Fruit fly (Drosophila melanogaster) whole organism, prepupa: ENCODE results near the gene AOX3.
A peak's percentile ranks its signal among the peaks of the same experiment; 100 is the strongest.

Source experiments
- Blimp-1 ChIP-seq: fragments of 200-800 bp; sonication (Bioruptor generic); optimal IDR thresholded peaks from 3 replicates; lab custom pipeline; 2017; ENCODE audit warnings: missing biosample characterization, missing genetic modification characterization, mild to moderate bottlenecking, moderate library complexity, missing genetic modification reagents
- CG10631 ChIP-seq: fragments of 200-800 bp; sonication (Bioruptor generic); optimal IDR thresholded peaks from 2 replicates; lab custom pipeline; 2016; ENCODE audit warnings: missing biosample characterization, missing genetic modification characterization
- CG10669 ChIP-seq: fragments of 200-800 bp; sonication (Bioruptor generic); optimal IDR thresholded peaks from 3 replicates; lab custom pipeline; 2018; ENCODE audit warnings: missing biosample characterization, mild to moderate bottlenecking, missing genetic modification characterization, moderate library complexity
- CG11762 ChIP-seq: fragments of 200-800 bp; sonication (Bioruptor generic); optimal IDR thresholded peaks from 3 replicates; lab custom pipeline; 2016; ENCODE audit warnings: missing biosample characterization, missing genetic modification characterization; ENCODE audit not compliant: insufficient read depth
- CG11902 ChIP-seq: fragments of 200-800 bp; sonication (Bioruptor generic); optimal IDR thresholded peaks from 3 replicates; lab custom pipeline; 2016; ENCODE audit warnings: missing biosample characterization, missing genetic modification characterization
- CG31627 ChIP-seq: fragments of 200-800 bp; sonication (Bioruptor generic); optimal IDR thresholded peaks from 3 replicates; lab custom pipeline; 2016; ENCODE audit warnings: missing biosample characterization, missing genetic modification characterization
- CG34406 ChIP-seq: fragments of 200-800 bp; sonication (Bioruptor generic); optimal IDR thresholded peaks from 3 replicates; lab custom pipeline; 2016; ENCODE audit warnings: missing biosample characterization, missing genetic modification characterization
- CG3919 ChIP-seq: fragments of 200-800 bp; sonication (Bioruptor generic); optimal IDR thresholded peaks from 3 replicates; lab custom pipeline; 2016; ENCODE audit warnings: missing biosample characterization, missing genetic modification characterization
- CG4318 ChIP-seq: fragments of 200-800 bp; sonication (Bioruptor generic); optimal IDR thresholded peaks from 3 replicates; lab custom pipeline; 2017; ENCODE audit warnings: missing biosample characterization, mild to moderate bottlenecking, missing genetic modification characterization
- CG6163 ChIP-seq: fragments of 200-800 bp; sonication (Bioruptor generic); IDR thresholded peaks from 3 replicates; pipeline ENCODE4 v1.3.6; 2022; ENCODE audit warnings: missing biosample characterization, missing genetic modification characterization
- CG6276 ChIP-seq: fragments of 200-800 bp; sonication (Bioruptor generic); optimal IDR thresholded peaks from 2 replicates; lab custom pipeline; 2017; ENCODE audit warnings: missing biosample characterization, mild to moderate bottlenecking, missing genetic modification characterization
- CG6792 ChIP-seq: fragments of 200-800 bp; sonication (Bioruptor generic); optimal IDR thresholded peaks from 3 replicates; lab custom pipeline; 2016; ENCODE audit warnings: missing biosample characterization, missing genetic modification characterization
- CG6808 ChIP-seq: fragments of 200-800 bp; sonication (Bioruptor generic); optimal IDR thresholded peaks from 3 replicates; lab custom pipeline; 2017; ENCODE audit warnings: missing biosample characterization, missing genetic modification characterization, mild to moderate bottlenecking, moderate library complexity, missing genetic modification reagents
- CG6854 ChIP-seq: fragments of 200-800 bp; sonication (Bioruptor generic); optimal IDR thresholded peaks from 2 replicates; lab custom pipeline; 2017; ENCODE audit warnings: missing biosample characterization, mild to moderate bottlenecking, missing genetic modification characterization
- CG8119 ChIP-seq: fragments of 200-800 bp; sonication (Bioruptor generic); IDR thresholded peaks from 3 replicates; pipeline ENCODE4 v1.3.6; 2022; ENCODE audit warnings: missing biosample characterization, missing genetic modification characterization
- CG9139 ChIP-seq: fragments of 200-800 bp; sonication (Bioruptor generic); optimal IDR thresholded peaks from 3 replicates; lab custom pipeline; 2017; ENCODE audit warnings: missing biosample characterization, mild to moderate bottlenecking, missing genetic modification characterization
- Eip78C ChIP-seq: fragments of 200-800 bp; sonication (Bioruptor generic); peaks from one replicate; lab custom pipeline; 2016; ENCODE audit warnings: missing biosample characterization, missing genetic modification characterization
- Ets21C ChIP-seq: fragments of 200-800 bp; sonication (Bioruptor generic); optimal IDR thresholded peaks from 3 replicates; lab custom pipeline; 2016; ENCODE audit warnings: missing biosample characterization, missing genetic modification characterization
- Ets96B ChIP-seq: fragments of 200-800 bp; optimal IDR thresholded peaks from 2 replicates; lab custom pipeline; 2019; ENCODE audit warnings: missing biosample characterization, mild to moderate bottlenecking, missing genetic modification characterization, moderate library complexity
- Hr38 ChIP-seq: sonication (Bioruptor generic); optimal IDR thresholded peaks from 2 replicates; lab custom pipeline; 2016; ENCODE audit warnings: missing biosample characterization, missing genetic modification characterization
- Hr39 ChIP-seq: fragments of 200-800 bp; sonication (Bioruptor generic); optimal IDR thresholded peaks from 2 replicates; lab custom pipeline; 2016; ENCODE audit warnings: missing biosample characterization, missing genetic modification characterization
- Hr4 ChIP-seq: fragments of 200-800 bp; sonication (Bioruptor generic); optimal IDR thresholded peaks from 3 replicates; lab custom pipeline; 2016; ENCODE audit warnings: missing biosample characterization, missing genetic modification characterization
- Lpt ChIP-seq: fragments of 200-800 bp; sonication (Bioruptor generic); optimal IDR thresholded peaks from 3 replicates; lab custom pipeline; 2016; ENCODE audit warnings: missing biosample characterization, missing genetic modification characterization
- Met ChIP-seq: fragments of 200-800 bp; sonication (Bioruptor generic); optimal IDR thresholded peaks from 3 replicates; lab custom pipeline; 2016; ENCODE audit warnings: missing biosample characterization, missing genetic modification characterization
- OdsH ChIP-seq: fragments of 200-800 bp; sonication (Bioruptor generic); optimal IDR thresholded peaks from 3 replicates; lab custom pipeline; 2016; ENCODE audit warnings: missing biosample characterization, missing genetic modification characterization
- Smox ChIP-seq: fragments of 200-800 bp; sonication (Bioruptor generic); optimal IDR thresholded peaks from 3 replicates; lab custom pipeline; 2016; ENCODE audit warnings: missing biosample characterization, missing genetic modification characterization
- Sox102F ChIP-seq: fragments of 200-800 bp; sonication (Bioruptor generic); optimal IDR thresholded peaks from 2 replicates; lab custom pipeline; 2016; ENCODE audit warnings: missing biosample characterization, mild to moderate bottlenecking, missing genetic modification characterization
- Sox14 ChIP-seq: fragments of 200-800 bp; sonication (Bioruptor generic); optimal IDR thresholded peaks from 3 replicates; lab custom pipeline; 2016; ENCODE audit warnings: missing biosample characterization, missing genetic modification characterization
- acj6 ChIP-seq: fragments of 200-800 bp; sonication (Bioruptor generic); optimal IDR thresholded peaks from 3 replicates; lab custom pipeline; 2016; ENCODE audit warnings: missing biosample characterization, missing genetic modification characterization
- cyc ChIP-seq: fragments of 200-800 bp; sonication (Bioruptor generic); optimal IDR thresholded peaks from 3 replicates; lab custom pipeline; 2016; ENCODE audit warnings: missing biosample characterization, missing genetic modification characterization
- dac ChIP-seq: fragments of 200-800 bp; sonication (Bioruptor generic); optimal IDR thresholded peaks from 2 replicates; lab custom pipeline; 2017; ENCODE audit warnings: missing biosample characterization, mild to moderate bottlenecking, missing genetic modification characterization
- dsx ChIP-seq: fragments of 200-800 bp; optimal IDR thresholded peaks from 3 replicates; lab custom pipeline; 2019; ENCODE audit warnings: missing biosample characterization, mild to moderate bottlenecking, missing genetic modification characterization, moderate library complexity; ENCODE audit not compliant: poor library complexity, severe bottlenecking
- eg ChIP-seq: fragments of 200-800 bp; sonication (Bioruptor generic); IDR thresholded peaks from 3 replicates; pipeline ENCODE4 v1.3.6; 2022; ENCODE audit warnings: missing biosample characterization, missing genetic modification characterization
- esn ChIP-seq: fragments of 200-800 bp; sonication (Bioruptor generic); optimal IDR thresholded peaks from 2 replicates; lab custom pipeline; 2016; ENCODE audit warnings: missing biosample characterization, mild to moderate bottlenecking, missing genetic modification characterization, moderate library complexity
- fd59A ChIP-seq: fragments of 200-800 bp; sonication (Bioruptor generic); optimal IDR thresholded peaks from 2 replicates; lab custom pipeline; 2017; ENCODE audit warnings: missing biosample characterization, mild to moderate bottlenecking, missing genetic modification characterization, missing genetic modification reagents
- lz ChIP-seq: fragments of 200-800 bp; sonication (Bioruptor generic); optimal IDR thresholded peaks from 3 replicates; lab custom pipeline; 2016; ENCODE audit warnings: missing biosample characterization, missing genetic modification characterization
- net ChIP-seq: fragments of 200-800 bp; sonication (Bioruptor generic); optimal IDR thresholded peaks from 3 replicates; lab custom pipeline; 2016; ENCODE audit warnings: missing biosample characterization, missing genetic modification characterization
- pdm3 ChIP-seq: fragments of 200-800 bp; sonication (Bioruptor generic); optimal IDR thresholded peaks from 3 replicates; lab custom pipeline; 2016; ENCODE audit warnings: missing biosample characterization, missing genetic modification characterization
- salr ChIP-seq, 2 experiments: fragments of 200-800 bp; sonication (Bioruptor generic); optimal IDR thresholded peaks; 3 replicates each; lab custom pipeline; 2016 to 2018; ENCODE audit warnings: missing biosample characterization in 2 of 2, missing genetic modification characterization in 2 of 2, mild to moderate bottlenecking in 1 of 2
- spab ChIP-seq: fragments of 200-800 bp; sonication (Bioruptor generic); optimal IDR thresholded peaks from 2 replicates; lab custom pipeline; 2017; ENCODE audit warnings: missing biosample characterization, mild to moderate bottlenecking, missing genetic modification characterization, missing genetic modification reagents
- ss ChIP-seq, 2 experiments: fragments of 200-800 bp; sonication (Bioruptor generic); optimal IDR thresholded peaks; 2 replicates in 1 of 2; 3 replicates in 1 of 2; lab custom pipeline; 2017 to 2018; ENCODE audit warnings: mild to moderate bottlenecking in 2 of 2, missing biosample characterization in 2 of 2, missing genetic modification characterization in 2 of 2, moderate library complexity in 1 of 2
- svp ChIP-seq: fragments of 200-800 bp; sonication (Bioruptor generic); peaks from one replicate; lab custom pipeline; 2016; ENCODE audit warnings: missing biosample characterization, missing genetic modification characterization
- topi ChIP-seq: fragments of 200-800 bp; sonication (Bioruptor generic); optimal IDR thresholded peaks from 3 replicates; lab custom pipeline; 2016; ENCODE audit warnings: missing biosample characterization, missing genetic modification characterization
- vri ChIP-seq: fragments of 200-800 bp; sonication (Bioruptor generic); optimal IDR thresholded peaks from 3 replicates; lab custom pipeline; 2016; ENCODE audit warnings: missing biosample characterization, mild to moderate bottlenecking, missing genetic modification characterization

AOX3 gene

dm6 chr3R:15580719-15581118 is 32.7 kb upstream of the AOX3 start:
- peak; percentile 60 for TF ChIP-seq esn (GFP tag; lab: Kevin White, UChicago)
- TF ChIP-seq CG31627 (GFP tag; lab: Kevin White, UChicago), result peak; percentile 41
- TF ChIP-seq Eip78C (GFP tag; lab: Kevin White, UChicago), result peak; percentile 62
- peak; percentile 43 for TF ChIP-seq Ets21C (GFP tag; lab: Kevin White, UChicago)
- TF ChIP-seq Smox, result peak; percentile 30
- peak; percentile 52 for TF ChIP-seq cyc (GFP tag; lab: Kevin White, UChicago)
- peak; percentile 22 for TF ChIP-seq CG10631 (GFP tag; lab: Kevin White, UChicago)
- peak; percentile 6 for TF ChIP-seq CG6808 (GFP tag; lab: Kevin White, UChicago)
- TF ChIP-seq CG10669 (GFP tag; lab: Kevin White, UChicago), result peak; percentile 9
- no peak for TF ChIP-seq CG3919 (GFP tag; lab: Kevin White, UChicago)
- peak; percentile 23 for TF ChIP-seq Sox14 (GFP tag; lab: Kevin White, UChicago)
- TF ChIP-seq Hr4 (GFP tag; lab: Kevin White, UChicago), result peak; percentile 3
- peak; percentile 7 for TF ChIP-seq vri (GFP tag; lab: Kevin White, UChicago)
- TF ChIP-seq salr (GFP tag; optimal IDR thresholded peaks at IDR 0.05; lab: Kevin White, UChicago), result no peak
- TF ChIP-seq ss (GFP tag; optimal IDR thresholded peaks at IDR 0.05; lab: Kevin White, UChicago), result peak in 1 of 2 experiments; percentile 9
- peak; percentile 49 for TF ChIP-seq topi (GFP tag; lab: Kevin White, UChicago)
- peak; percentile 83 for TF ChIP-seq svp (GFP tag; lab: Kevin White, UChicago)
- peak; percentile 27 for TF ChIP-seq acj6 (GFP tag; lab: Kevin White, UChicago)
- peak; percentile 19 for TF ChIP-seq Sox102F (GFP tag; lab: Kevin White, UChicago)
- no peak for TF ChIP-seq CG6854
- TF ChIP-seq spab (GFP tag; lab: Kevin White, UChicago), result peak; percentile 3
- TF ChIP-seq Ets96B, result peak; percentile 7
- TF ChIP-seq Hr39 (GFP tag; lab: Kevin White, UChicago), result peak; percentile 42
- peak; percentile 40 for TF ChIP-seq lz
- no peak for TF ChIP-seq Blimp-1 (GFP tag; lab: Kevin White, UChicago)
- no peak for TF ChIP-seq CG11762 (GFP tag; lab: Kevin White, UChicago)
- peak; percentile 21 for TF ChIP-seq pdm3 (GFP tag; lab: Kevin White, UChicago)
- TF ChIP-seq CG6792 (GFP tag; lab: Kevin White, UChicago), result peak; percentile 21
- TF ChIP-seq fd59A (GFP tag; lab: Kevin White, UChicago), result no peak
- TF ChIP-seq Met, result peak; percentile 27
- TF ChIP-seq, all 60 proteins: peak for 24

DNA sequence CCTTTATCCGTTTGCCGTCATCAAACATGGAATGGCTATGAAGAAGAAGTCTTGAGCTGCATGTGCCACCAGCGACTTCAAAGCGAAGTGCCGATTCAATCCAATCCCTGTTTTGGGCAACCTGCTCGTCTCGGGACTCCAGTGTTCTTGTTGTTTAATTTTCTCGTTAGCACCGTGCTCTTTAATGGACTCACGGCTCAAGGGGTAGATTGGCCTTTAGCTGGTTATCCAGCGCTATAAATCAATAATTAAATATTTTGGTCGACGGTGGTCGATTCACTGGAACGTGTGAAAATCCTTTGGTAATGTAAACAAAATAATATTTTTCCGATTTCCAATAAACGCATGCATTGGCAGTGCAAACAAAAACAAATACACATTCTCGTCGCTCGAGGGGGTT is 31.7 kb upstream of the AOX3 start:
- no peak for TF ChIP-seq CG6276 (GFP tag; lab: Kevin White, UChicago)
- TF ChIP-seq lz, result no peak
- TF ChIP-seq net (GFP tag; lab: Kevin White, UChicago), result no peak
- no peak for TF ChIP-seq CG6163
- no peak for TF ChIP-seq dac
- TF ChIP-seq Met, result no peak
- TF ChIP-seq dsx (GFP tag; lab: Kevin White, UChicago), result no peak
- no peak for TF ChIP-seq CG11902 (GFP tag; lab: Kevin White, UChicago)
- TF ChIP-seq Eip78C (GFP tag; lab: Kevin White, UChicago), result no peak

dm6 chr3R:15568569-15568968 is 20.6 kb upstream of the AOX3 start:
- peak; percentile 66 for TF ChIP-seq CG31627 (GFP tag; lab: Kevin White, UChicago)
- peak; percentile 84 for TF ChIP-seq pdm3 (GFP tag; lab: Kevin White, UChicago)
- peak; percentile 76 for TF ChIP-seq acj6 (GFP tag; lab: Kevin White, UChicago)
- TF ChIP-seq CG9139 (GFP tag; lab: Kevin White, UChicago), result peak; percentile 61
- no peak for TF ChIP-seq Hr38 (GFP tag; lab: Kevin White, UChicago)
- peak; percentile 77 for TF ChIP-seq OdsH (GFP tag; lab: Kevin White, UChicago)
- TF ChIP-seq CG34406 (GFP tag; lab: Kevin White, UChicago), result peak; percentile 75
- TF ChIP-seq topi (GFP tag; lab: Kevin White, UChicago), result peak; percentile 76
- TF ChIP-seq esn (GFP tag; lab: Kevin White, UChicago), result peak; percentile 74
- TF ChIP-seq salr (GFP tag; optimal IDR thresholded peaks at IDR 0.05; lab: Kevin White, UChicago), result peak; percentile 31 to 62
- TF ChIP-seq Hr4 (GFP tag; lab: Kevin White, UChicago), result peak; percentile 64
- peak; percentile 87 for TF ChIP-seq svp (GFP tag; lab: Kevin White, UChicago)
- TF ChIP-seq CG6276 (GFP tag; lab: Kevin White, UChicago), result no peak
- TF ChIP-seq Blimp-1 (GFP tag; lab: Kevin White, UChicago), result no peak
- TF ChIP-seq Sox14 (GFP tag; lab: Kevin White, UChicago), result peak; percentile 74
- TF ChIP-seq Ets96B, result peak; percentile 83
- TF ChIP-seq CG4318, result no peak
- TF ChIP-seq CG6854, result no peak
- peak; percentile 54 for TF ChIP-seq vri (GFP tag; lab: Kevin White, UChicago)
- TF ChIP-seq Lpt (GFP tag; lab: Kevin White, UChicago), result peak; percentile 2
- TF ChIP-seq CG11902 (GFP tag; lab: Kevin White, UChicago), result peak; percentile 61
- peak; percentile 53 for TF ChIP-seq lz
- TF ChIP-seq CG10631 (GFP tag; lab: Kevin White, UChicago), result peak; percentile 67
- peak; percentile 76 for TF ChIP-seq Met
- TF ChIP-seq CG6163, result peak; percentile 83
- TF ChIP-seq Smox, result peak; percentile 63
- TF ChIP-seq eg (GFP tag; lab: Robert Waterston, UW), result peak; percentile 59; the same call in 2 of the 3 replicates
- peak; percentile 68 for TF ChIP-seq CG8119 (GFP tag; lab: Robert Waterston, UW)
- TF ChIP-seq Eip78C (GFP tag; lab: Kevin White, UChicago), result peak; percentile 95
- TF ChIP-seq ss (GFP tag; optimal IDR thresholded peaks at IDR 0.05; lab: Kevin White, UChicago), result peak; percentile 46 to 79
